1 fruit fly cellular context compared by ENCODE assay signal in genomic region chr2L:6919203-6919849, dm6.
TF ChIP-seq lines count a peak whose summit lies in the region.

No protein-coding gene starts in this region.

TF ChIP-seq in whole organism, embryonic, 481 proteins besides CTCF, POLR2A, EP300 and RAD21 (continued from another document):
- TF ChIP-seq CG34422 (GFP tag; IDR thresholded peaks at IDR 0.05; lab: Robert Waterston, UW) = peak; percentile 22; the same call in 1 of the 3 replicates
- peak; percentile 95 for TF ChIP-seq cg (GFP tag; optimal IDR thresholded peaks at IDR 0.05; lab: Kevin White, UChicago)
- TF ChIP-seq CG7987 (GFP tag; optimal IDR thresholded peaks at IDR 0.05; lab: Kevin White, UChicago) = peak; percentile 4
- TF ChIP-seq CG9437 (GFP tag; optimal IDR thresholded peaks at IDR 0.05; lab: Kevin White, UChicago) = peak; percentile 18
- no peak for TF ChIP-seq CG31365 (tag; optimal IDR thresholded peaks at IDR 0.05; lab: Kevin White, UChicago)
- TF ChIP-seq CG10267 (tag; optimal IDR thresholded peaks at IDR 0.05; lab: Kevin White, UChicago) = peak; percentile 9
- peak; percentile 27 for TF ChIP-seq CG12391 (tag; optimal IDR thresholded peaks at IDR 0.05; lab: Kevin White, UChicago)
- TF ChIP-seq CG13287 (GFP tag; IDR thresholded peaks at IDR 0.05; lab: Robert Waterston, UW; ENCODE audit: partially characterized antibody) = peak; percentile 10; the same call in 1 of the 2 replicates
- TF ChIP-seq CG12104 (GFP tag; optimal IDR thresholded peaks at IDR 0.05; lab: Kevin White, UChicago) = no peak
- peak; percentile 43 for TF ChIP-seq MBD-R2 (GFP tag; IDR thresholded peaks at IDR 0.05; lab: Robert Waterston, UW)
- TF ChIP-seq CG14860 (GFP tag; IDR thresholded peaks at IDR 0.05; lab: Robert Waterston, UW; ENCODE audit: partially characterized antibody) = no peak
- TF ChIP-seq CG7963 (GFP tag; IDR thresholded peaks at IDR 0.05; lab: Robert Waterston, UW; ENCODE audit: partially characterized antibody) = 0 out of 3 replicates have a peak, but pooled peaks have one; percentile 12
- TF ChIP-seq CG18764 (GFP tag; optimal IDR thresholded peaks at IDR 0.05; lab: Kevin White, UChicago) = no peak
- TF ChIP-seq chinmo (GFP tag; IDR thresholded peaks at IDR 0.05; lab: Robert Waterston, UW; ENCODE audit: partially characterized antibody) = 0 out of 4 replicates have a peak, but pooled peaks have one; percentile 45
- peak; percentile 54 for TF ChIP-seq Nf-YC (tag; optimal IDR thresholded peaks at IDR 0.05; lab: Kevin White, UChicago)
- no peak for TF ChIP-seq CG9727 (GFP tag; optimal IDR thresholded peaks at IDR 0.05; lab: Kevin White, UChicago)
- TF ChIP-seq HLH54F (GFP tag; optimal IDR thresholded peaks at IDR 0.05; lab: Kevin White, UChicago) = no peak
- TF ChIP-seq CG1233 (GFP tag; optimal IDR thresholded peaks at IDR 0.05; lab: Kevin White, UChicago) = peak; percentile 8
- TF ChIP-seq tna (GFP tag; IDR thresholded peaks at IDR 0.05; lab: Robert Waterston, UW; ENCODE audit: partially characterized antibody) = peak; percentile 27; the same call in 1 of the 2 replicates
- no peak for TF ChIP-seq grau (tag; optimal IDR thresholded peaks at IDR 0.05; lab: Kevin White, UChicago)
- peak; percentile 39 for TF ChIP-seq CG2678 (tag; optimal IDR thresholded peaks at IDR 0.05; lab: Kevin White, UChicago)
- TF ChIP-seq MESR4 (GFP tag; optimal IDR thresholded peaks at IDR 0.05; lab: Kevin White, UChicago) = peak; percentile 32
- peak; percentile 15 for TF ChIP-seq Sry-β (GFP tag; optimal IDR thresholded peaks at IDR 0.05; lab: Kevin White, UChicago)
- peak; percentile 63 for TF ChIP-seq CG15479 (GFP tag; optimal IDR thresholded peaks at IDR 0.05; lab: Kevin White, UChicago)
- TF ChIP-seq sna (GFP tag; IDR thresholded peaks at IDR 0.05; lab: Robert Waterston, UW; ENCODE audit: partially characterized antibody) = 0 out of 2 replicates have a peak, but pooled peaks have one; percentile 10
- peak; percentile 63; the same call in 1 of the 2 replicates for TF ChIP-seq CG32767 (GFP tag; IDR thresholded peaks at IDR 0.05; lab: Robert Waterston, UW)
- TF ChIP-seq crol (GFP tag; IDR thresholded peaks at IDR 0.05; lab: Robert Waterston, UW) = peak; percentile 77; the same call in 1 of the 2 replicates
- TF ChIP-seq CG1603 (tag; optimal IDR thresholded peaks at IDR 0.05; lab: Kevin White, UChicago) = peak; percentile 7
- peak; percentile 68 for TF ChIP-seq bigmax (GFP tag; optimal IDR thresholded peaks at IDR 0.05; lab: Kevin White, UChicago)
